Worm (Caenorhabditis elegans): ENCODE results near the gene T06F4.1.

DNA sequence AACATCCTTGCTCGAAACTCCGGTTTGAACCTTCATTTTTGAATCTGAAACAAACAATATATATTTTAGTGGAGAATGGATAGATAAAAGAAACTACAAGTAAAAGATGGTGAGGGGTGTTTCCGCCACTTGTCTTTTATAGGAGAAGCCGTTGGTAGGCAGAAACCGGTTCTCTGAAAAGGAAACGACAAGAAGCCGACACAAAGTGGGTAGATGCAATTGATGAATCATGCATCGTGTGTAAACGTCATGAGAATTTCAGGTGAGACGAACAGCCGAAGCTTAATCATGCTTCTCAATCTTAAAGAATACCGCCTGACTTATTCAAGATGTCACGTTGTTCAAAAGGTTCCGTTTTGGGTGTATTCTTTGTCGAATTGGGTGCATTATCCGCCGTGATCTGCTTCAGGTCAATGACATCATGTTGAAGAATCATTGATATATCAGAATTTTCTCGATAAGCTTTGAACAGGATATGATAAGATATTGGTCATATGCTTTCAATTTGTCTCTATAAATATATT is 23.0 kb upstream of the T06F4.1 start, which contains the start of gene R02E4.3:
- TF ChIP-seq tbx-11 (GFP tag; IDR thresholded peaks at IDR 0.05) (no peak), ets-7 (tag; optimal IDR thresholded peaks at IDR 0.05) (no peak), F13C5.2 (tag; optimal IDR thresholded peaks at IDR 0.05) (no peak), tra-4 (tag; optimal IDR thresholded peaks at IDR 0.05) (no peak), pes-1 (GFP tag; IDR thresholded peaks at IDR 0.05) (no peak), ama-1 (optimal IDR thresholded peaks at IDR 0.05) (no peak), flt-1 (GFP tag; IDR thresholded peaks at IDR 0.05) (no peak), sea-1 (GFP tag; conservative IDR thresholded peaks at IDR 0.05) (no peak), ceh-36 (tag; optimal IDR thresholded peaks at IDR 0.05) (no peak), hmg-4 (GFP tag; optimal IDR thresholded peaks at IDR 0.05) (no peak)

All from whole organism, early embryonic.